Worm (Caenorhabditis elegans) whole organism, young adult: ENCODE data around the gene EEED8.18.

Source experiments
- C17E4.6 ChIP-seq: fragments of 200-800 bp; sonication (Bioruptor generic); IDR thresholded peaks from 2 replicates; pipeline ENCODE4 v1.3.6; 2022; ENCODE audit warnings: missing genetic modification reagents, missing genetic modification characterization, missing compliant biosample characterization
- F39B2.1 ChIP-seq: fragments of 200-800 bp; sonication (Bioruptor generic); IDR thresholded peaks from 2 replicates; pipeline ENCODE4 v1.3.6; 2022; ENCODE audit warnings: missing genetic modification reagents, missing genetic modification characterization, missing compliant biosample characterization
- F57A8.1 ChIP-seq: fragments of 200-800 bp; sonication (Bioruptor generic); optimal IDR thresholded peaks from 2 replicates; lab custom pipeline; 2018; ENCODE audit warnings: mild to moderate bottlenecking, missing genetic modification characterization, moderate library complexity, missing compliant biosample characterization
- K12H6.12 ChIP-seq: fragments of 200-800 bp; sonication (Bioruptor generic); optimal IDR thresholded peaks from 2 replicates; lab custom pipeline; 2018; ENCODE audit warnings: mild to moderate bottlenecking, missing genetic modification characterization, missing compliant biosample characterization
- Y53F4B.3 ChIP-seq: fragments of 200-800 bp; sonication (Bioruptor generic); IDR thresholded peaks from 2 replicates; pipeline ENCODE4 v1.3.6; 2022; ENCODE audit warnings: missing genetic modification reagents, missing genetic modification characterization, missing compliant biosample characterization
- Y79H2A.3 ChIP-seq: fragments of 200-800 bp; sonication (Bioruptor generic); conservative IDR thresholded peaks from 2 replicates; pipeline ENCODE4 v1.3.6; 2022; ENCODE audit warnings: missing genetic modification reagents, missing genetic modification characterization, missing compliant biosample characterization
- aptf-3 ChIP-seq: fragments of 200-800 bp; sonication (Bioruptor generic); IDR thresholded peaks from 2 replicates; pipeline ENCODE4 v1.3.6; 2022; ENCODE audit warnings: missing genetic modification characterization, missing compliant biosample characterization
- atf-7 ChIP-seq: sonication (generic microtip); optimal IDR thresholded peaks from 2 replicates; lab custom pipeline; 2017; ENCODE audit warnings: mild to moderate bottlenecking, missing genetic modification characterization, missing compliant biosample characterization
- athp-1 ChIP-seq: sonication (generic microtip); optimal IDR thresholded peaks from 2 replicates; lab custom pipeline; 2017; ENCODE audit warnings: mild to moderate bottlenecking, missing genetic modification characterization, missing compliant biosample characterization
- attf-3 ChIP-seq: fragments of 200-800 bp; sonication (Bioruptor generic); conservative IDR thresholded peaks from 2 replicates; pipeline ENCODE4 v1.3.6; 2022; ENCODE audit warnings: missing genetic modification reagents, missing genetic modification characterization, missing compliant biosample characterization
- bed-1 ChIP-seq: fragments of 200-800 bp; sonication (Bioruptor generic); IDR thresholded peaks from 2 replicates; pipeline ENCODE4 v1.3.6; 2022; ENCODE audit warnings: missing genetic modification reagents, missing genetic modification characterization, missing compliant biosample characterization
- ccch-3 ChIP-seq: fragments of 200-800 bp; sonication (Bioruptor generic); optimal IDR thresholded peaks from 2 replicates; lab custom pipeline; 2018; ENCODE audit warnings: mild to moderate bottlenecking, missing genetic modification characterization, missing compliant biosample characterization
- ceh-27 ChIP-seq: fragments of 200-800 bp; sonication (Bioruptor generic); optimal IDR thresholded peaks from 2 replicates; lab custom pipeline; 2018; ENCODE audit warnings: mild to moderate bottlenecking, missing genetic modification characterization, moderate library complexity, missing compliant biosample characterization
- ceh-58 ChIP-seq: fragments of 200-800 bp; sonication (Bioruptor generic); IDR thresholded peaks from 2 replicates; pipeline ENCODE4 v1.3.6; 2022; ENCODE audit warnings: missing genetic modification characterization, missing compliant biosample characterization
- ceh-91 ChIP-seq: fragments of 200-800 bp; sonication (Bioruptor generic); IDR thresholded peaks from 2 replicates; pipeline ENCODE4 v1.3.6; 2022; ENCODE audit warnings: missing genetic modification reagents, missing genetic modification characterization, missing compliant biosample characterization
- chd-7 ChIP-seq: sonication (generic microtip); optimal IDR thresholded peaks from 2 replicates; lab custom pipeline; 2016; ENCODE audit warnings: mild to moderate bottlenecking, missing genetic modification characterization, moderate library complexity, missing compliant biosample characterization
- die-1 ChIP-seq: sonication (generic microtip); optimal IDR thresholded peaks from 2 replicates; lab custom pipeline; 2016; ENCODE audit warnings: missing genotype, mild to moderate bottlenecking, missing genetic modification characterization, missing compliant biosample characterization
- dpff-1 ChIP-seq: sonication (generic microtip); optimal IDR thresholded peaks from 2 replicates; lab custom pipeline; 2017; ENCODE audit warnings: mild to moderate bottlenecking, missing genetic modification characterization, missing compliant biosample characterization
- ekl-4 ChIP-seq: fragments of 200-800 bp; sonication (Bioruptor generic); IDR thresholded peaks from 2 replicates; pipeline ENCODE4 v1.3.6; 2022; ENCODE audit warnings: missing genetic modification reagents, missing genetic modification characterization, missing compliant biosample characterization
- him-1 ChIP-seq: sonication (generic microtip); optimal IDR thresholded peaks from 2 replicates; lab custom pipeline; 2016; ENCODE audit warnings: missing genotype, missing genetic modification reagents, missing genetic modification characterization, missing compliant biosample characterization
- hmg-1.2 ChIP-seq: fragments of 200-800 bp; sonication (Bioruptor generic); IDR thresholded peaks from 2 replicates; pipeline ENCODE4 v1.3.6; 2022; ENCODE audit warnings: missing genetic modification reagents, missing genetic modification characterization, missing compliant biosample characterization
- lin-35 ChIP-seq, 3 experiments: fragments of 150-350 bp in 2 of 3; sonication (generic microtip) in 1 of 3; optimal IDR thresholded peaks; 2 replicates each; lab custom pipeline; 2014 to 2018; ENCODE audit warnings: missing biosample characterization in 3 of 3, missing genetic modification characterization in 3 of 3, missing genetic modification reagents in 3 of 3
- lin-54 ChIP-seq: fragments of 200-800 bp; sonication (Bioruptor generic); optimal IDR thresholded peaks from 2 replicates; lab custom pipeline; 2018; ENCODE audit warnings: mild to moderate bottlenecking, missing genetic modification characterization, missing compliant biosample characterization
- lir-1 ChIP-seq: fragments of 200-800 bp; sonication (Bioruptor generic); conservative IDR thresholded peaks from 2 replicates; pipeline ENCODE4 v1.3.6; 2022; ENCODE audit warnings: missing genetic modification reagents, missing genetic modification characterization, missing compliant biosample characterization
- madf-6 ChIP-seq: fragments of 200-800 bp; sonication (Bioruptor generic); IDR thresholded peaks from 2 replicates; pipeline ENCODE4 v1.3.6; 2022; ENCODE audit warnings: missing genetic modification reagents, missing genetic modification characterization, missing compliant biosample characterization
- mcd-1 ChIP-seq: fragments of 200-800 bp; sonication (Bioruptor generic); IDR thresholded peaks from 2 replicates; pipeline ENCODE4 v1.3.6; 2022; ENCODE audit warnings: missing genetic modification reagents, missing genetic modification characterization, missing compliant biosample characterization
- mxl-1 ChIP-seq: sonication (generic microtip); optimal IDR thresholded peaks from 2 replicates; lab custom pipeline; 2016; ENCODE audit warnings: missing genetic modification characterization, missing compliant biosample characterization
- nfya-1 ChIP-seq: sonication (generic microtip); optimal IDR thresholded peaks from 2 replicates; lab custom pipeline; 2017; ENCODE audit warnings: antibody characterized with exemption, missing compliant biosample characterization, missing genetic modification characterization, borderline replicate concordance; ENCODE audit not compliant: insufficient read depth
- nfya-2 ChIP-seq: fragments of 200-800 bp; sonication (Bioruptor generic); IDR thresholded peaks from 2 replicates; pipeline ENCODE4 v1.3.6; 2022; ENCODE audit warnings: missing genetic modification reagents, missing genetic modification characterization, missing compliant biosample characterization
- nhr-120 ChIP-seq: fragments of 200-800 bp; sonication (Bioruptor generic); IDR thresholded peaks from 2 replicates; pipeline ENCODE4 v1.3.6; 2022; ENCODE audit warnings: missing genetic modification characterization, missing compliant biosample characterization
- snpc-1.1 ChIP-seq: sonication (generic microtip); optimal IDR thresholded peaks from 2 replicates; lab custom pipeline; 2017; ENCODE audit warnings: missing genetic modification characterization, mild to moderate bottlenecking, missing compliant biosample characterization, antibody characterized with exemption, moderate library complexity, missing genotype, missing genetic modification reagents; ENCODE audit not compliant: insufficient read depth
- snpc-3.4 ChIP-seq: sonication (generic microtip); optimal IDR thresholded peaks from 2 replicates; lab custom pipeline; 2017; ENCODE audit warnings: missing genetic modification characterization, mild to moderate bottlenecking, missing compliant biosample characterization, antibody characterized with exemption, moderate library complexity, missing genotype, missing genetic modification reagents
- snpc-4 ChIP-seq, 5 experiments: fragments of 150-350 bp in 1 of 5; sonication (generic microtip) in 4 of 5; optimal IDR thresholded peaks; 2 replicates each; lab custom pipeline; 2014 to 2018; ENCODE audit warnings: missing genetic modification characterization in 5 of 5, missing biosample characterization in 3 of 5, antibody characterized with exemption in 2 of 5, mild to moderate bottlenecking in 2 of 5, missing compliant biosample characterization in 2 of 5, missing genotype in 2 of 5, moderate library complexity in 2 of 5, missing genetic modification reagents in 1 of 5
- somi-1 ChIP-seq: fragments of 200-800 bp; sonication (Bioruptor generic); optimal IDR thresholded peaks from 2 replicates; lab custom pipeline; 2018; ENCODE audit warnings: mild to moderate bottlenecking, missing genetic modification characterization, missing compliant biosample characterization
- tbp1 ChIP-seq: fragments of 200-800 bp; sonication (Bioruptor generic); optimal IDR thresholded peaks from 2 replicates; lab custom pipeline; 2018; ENCODE audit warnings: mild to moderate bottlenecking, missing genetic modification characterization, missing compliant biosample characterization
- tbx-9 ChIP-seq: sonication (generic microtip); optimal IDR thresholded peaks from 2 replicates; lab custom pipeline; 2016; ENCODE audit warnings: borderline replicate concordance, missing genetic modification characterization, inconsistent platforms, missing compliant biosample characterization
- unc-62 ChIP-seq: fragments of 150-350 bp; optimal IDR thresholded peaks from 2 replicates; lab custom pipeline; 2014; ENCODE audit warnings: missing biosample characterization, missing genetic modification reagents, missing genetic modification characterization
- zim-3 ChIP-seq: sonication (generic microtip); optimal IDR thresholded peaks from 2 replicates; lab custom pipeline; 2017; ENCODE audit warnings: mild to moderate bottlenecking, missing genetic modification characterization, moderate library complexity, missing compliant biosample characterization
- ztf-28 ChIP-seq: fragments of 200-800 bp; sonication (Bioruptor generic); IDR thresholded peaks from 2 replicates; pipeline ENCODE4 v1.3.6; 2022; ENCODE audit warnings: missing genetic modification reagents, missing genetic modification characterization, missing compliant biosample characterization

Gene EEED8.18

DNA sequence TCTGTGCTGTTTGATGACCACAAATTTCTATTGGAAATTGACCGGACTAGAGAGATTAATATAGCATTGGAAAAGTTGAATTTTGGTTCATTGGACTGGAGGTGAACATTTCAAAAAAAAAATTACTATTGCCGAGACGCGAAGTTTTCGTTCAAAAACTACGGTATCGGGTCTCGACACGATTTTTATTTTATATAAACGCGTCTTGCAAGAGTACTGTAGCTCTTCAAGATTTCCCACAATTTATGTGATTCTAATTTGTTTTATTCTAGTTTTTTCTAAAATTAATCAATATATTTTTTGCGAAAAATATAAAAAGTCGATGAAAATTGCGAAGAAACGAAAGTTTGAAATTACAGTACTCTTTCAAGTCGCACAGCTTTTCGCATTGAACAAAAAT lies 41.8 kb downstream of the EEED8.18 start, which contains the start of gene F09E5.12:
Gene F09E5.12, minus strand, starts transcription at position 101 of the 400 bp plus-strand sequence.
- TF ChIP-seq athp-1 (tag; lab: Kevin White, UChicago) = no peak
- TF ChIP-seq hmg-1.2 = no peak
- no peak for TF ChIP-seq snpc-3.4 (tag; lab: Kevin White, UChicago)
- no peak for TF ChIP-seq Y79H2A.3 (GFP tag; lab: Robert Waterston, UW)
- no peak for TF ChIP-seq mcd-1
- TF ChIP-seq tbp1 (GFP tag; lab: Kevin White, UChicago) = no peak
- no peak for TF ChIP-seq bed-1 (GFP tag; lab: Robert Waterston, UW)
- TF ChIP-seq ekl-4 = no peak
- TF ChIP-seq mxl-1 (tag; lab: Kevin White, UChicago) = no peak
- TF ChIP-seq attf-3 (GFP tag; lab: Robert Waterston, UW) = no peak
- no peak for TF ChIP-seq lin-35 (GFP tag; optimal IDR thresholded peaks at IDR 0.05; lab: Kevin White, UChicago)
- TF ChIP-seq atf-7 (tag; lab: Kevin White, UChicago) = no peak
- TF ChIP-seq ceh-27 (GFP tag; lab: Kevin White, UChicago) = no peak
- TF ChIP-seq him-1 (tag; lab: Kevin White, UChicago) = no peak
- no peak for TF ChIP-seq K12H6.12 (tag; lab: Kevin White, UChicago)
- TF ChIP-seq lir-1 (GFP tag; lab: Robert Waterston, UW) = no peak
- TF ChIP-seq ceh-91 (GFP tag; lab: Robert Waterston, UW) = no peak
- TF ChIP-seq F57A8.1 (GFP tag; lab: Kevin White, UChicago) = no peak

- TF ChIP-seq ztf-28 (GFP tag; lab: Robert Waterston, UW) = no peak
- TF ChIP-seq lin-35 (GFP tag; optimal IDR thresholded peaks at IDR 0.05; lab: Kevin White, UChicago) = no peak
- TF ChIP-seq snpc-1.1 (tag; lab: Kevin White, UChicago) = no peak
- TF ChIP-seq snpc-4 (GFP tag; optimal IDR thresholded peaks at IDR 0.05; lab: Kevin White, UChicago) = no peak
- TF ChIP-seq snpc-4 (tag; optimal IDR thresholded peaks at IDR 0.05; lab: Kevin White, UChicago) = no peak
- no peak for TF ChIP-seq chd-7 (tag; lab: Kevin White, UChicago)
- no peak for TF ChIP-seq dpff-1 (tag; lab: Kevin White, UChicago)
Observed at ce11 chrII:5365645-5366044, 46.8 kb downstream of the EEED8.18 start, which contains the start of gene F09E5.16. F09E5.16 (minus strand) TSS chrII:5365745.

DNA sequence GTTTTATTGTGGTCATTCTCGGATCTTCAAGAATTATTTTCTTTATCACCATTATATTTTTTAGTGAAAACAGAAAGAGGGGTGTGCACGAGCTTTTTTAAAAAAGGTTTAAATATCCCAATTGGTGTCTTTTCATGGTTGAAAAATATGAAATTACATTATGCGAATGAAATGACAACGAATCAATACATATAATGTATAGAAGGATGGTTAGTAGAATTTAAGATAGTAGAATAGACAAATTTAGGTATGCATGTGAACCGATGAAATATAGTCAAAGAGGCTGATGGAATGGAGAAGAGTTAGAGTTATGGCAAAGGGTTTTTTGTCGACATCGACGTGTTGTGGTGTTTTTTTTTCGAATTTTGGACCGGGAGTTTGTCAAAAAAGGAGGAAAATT lies 47.9 kb downstream of the EEED8.18 start:
- TF ChIP-seq somi-1 (no peak), tbx-9 (tag; lab: Kevin White, UChicago) (no peak), unc-62 (GFP tag; lab: Kevin White, UChicago) (no peak), zim-3 (tag; lab: Kevin White, UChicago) (no peak), nfya-2 (no peak), nfya-1 (tag; lab: Kevin White, UChicago) (no peak), lir-1 (GFP tag; lab: Robert Waterston, UW) (no peak), ccch-3 (GFP tag; lab: Kevin White, UChicago) (no peak), die-1 (tag; lab: Kevin White, UChicago) (no peak), hmg-1.2 (no peak), Y53F4B.3 (no peak), K12H6.12 (tag; lab: Kevin White, UChicago) (no peak), aptf-3 (GFP tag; lab: Robert Waterston, UW) (no peak), nhr-120 (no peak), C17E4.6 (no peak), ceh-58 (GFP tag; lab: Robert Waterston, UW) (no peak), madf-6 (GFP tag; lab: Robert Waterston, UW) (no peak), F39B2.1 (GFP tag; lab: Robert Waterston, UW) (no peak), lin-54 (GFP tag; lab: Kevin White, UChicago) (no peak)
